Fruit fly (Drosophila melanogaster): ENCODE results near the gene Rpt3.
A peak's percentile ranks its signal among the peaks of the same experiment; 100 is the strongest.

Gene Rpt3

dm6 chrX:11124749-11125508 lies at the start of gene Rpt3 (continued):
- TF ChIP-seq CG11398 (GFP tag; optimal IDR thresholded peaks at IDR 0.05), result no peak
- TF ChIP-seq CG1603 (tag; optimal IDR thresholded peaks at IDR 0.05), result no peak
- TF ChIP-seq ato (GFP tag; IDR thresholded peaks at IDR 0.05; ENCODE audit: partially characterized antibody), result peak; percentile 43; the same call in 1 of the 2 replicates
- TF ChIP-seq Atf6 (GFP tag; IDR thresholded peaks at IDR 0.05), result no peak
- no peak for TF ChIP-seq CG9817 (tag; optimal IDR thresholded peaks at IDR 0.05)
- TF ChIP-seq Abd-B (GFP tag; optimal IDR thresholded peaks at IDR 0.05), result peak; percentile 15
- peak; percentile 49 for TF ChIP-seq CG17186 (GFP tag; optimal IDR thresholded peaks at IDR 0.05)
- TF ChIP-seq CG7963 (GFP tag; IDR thresholded peaks at IDR 0.05; ENCODE audit: partially characterized antibody), result peak; percentile 56
- no peak for TF ChIP-seq CG4730 (GFP tag; IDR thresholded peaks at IDR 0.05)

- TF ChIP-seq peb (GFP tag; IDR thresholded peaks at IDR 0.05) (0 out of 2 replicates have a peak, but pooled peaks have one; percentile 8), Fer1 (GFP tag; optimal IDR thresholded peaks at IDR 0.05) (no peak), fru (optimal IDR thresholded peaks at IDR 0.05) (no peak), CG2889 (GFP tag; IDR thresholded peaks at IDR 0.05) (no peak), CG34224 (GFP tag; IDR thresholded peaks at IDR 0.05; ENCODE audit: partially characterized antibody) (no peak), pnt (GFP tag; optimal IDR thresholded peaks at IDR 0.05) (no peak), stc (GFP tag; IDR thresholded peaks at IDR 0.05) (no peak), CG13894 (tag; optimal IDR thresholded peaks at IDR 0.05) (no peak), Nf-YC (tag; optimal IDR thresholded peaks at IDR 0.05) (no peak), ftz-f1 (GFP tag; optimal IDR thresholded peaks at IDR 0.05) (no peak), CG5245 (GFP tag; optimal IDR thresholded peaks at IDR 0.05) (no peak), sisA (GFP tag; IDR thresholded peaks at IDR 0.05) (peak; percentile 35; the same call in 1 of the 2 replicates), insv (GFP tag; optimal IDR thresholded peaks at IDR 0.05) (no peak), CG9215 (GFP tag; IDR thresholded peaks at IDR 0.05) (no peak; the same call in 1 of the 2 replicates), CG8089 (GFP tag; optimal IDR thresholded peaks at IDR 0.05) (no peak), run (tag; optimal IDR thresholded peaks at IDR 0.05) (no peak), C15 (GFP tag; IDR thresholded peaks at IDR 0.05) (no peak), bab2 (GFP tag; optimal IDR thresholded peaks at IDR 0.05) (no peak), dati (GFP tag; IDR thresholded peaks at IDR 0.05) (no peak), Antp (GFP tag; optimal IDR thresholded peaks at IDR 0.05) (no peak), Fer3 (tag; optimal IDR thresholded peaks at IDR 0.05) (peak; percentile 58), zfh2 (GFP tag; optimal IDR thresholded peaks at IDR 0.05) (no peak), Stat92E (GFP tag; optimal IDR thresholded peaks at IDR 0.05) (no peak), ash1 (GFP tag; optimal IDR thresholded peaks at IDR 0.05) (no peak), jumu (GFP tag; optimal IDR thresholded peaks at IDR 0.05) (no peak), HHEX (GFP tag; optimal IDR thresholded peaks at IDR 0.05) (peak; percentile 27), CG1792 (GFP tag; optimal IDR thresholded peaks at IDR 0.05) (no peak), CG11085 (GFP tag; IDR thresholded peaks at IDR 0.05) (no peak), seq (GFP tag; IDR thresholded peaks at IDR 0.05) (peak; percentile 48; the same call in 1 of the 2 replicates), CG31441 (GFP tag; IDR thresholded peaks at IDR 0.05) (peak; percentile 40; the same call in 1 of the 2 replicates), mam (GFP tag; optimal IDR thresholded peaks at IDR 0.05) (peak; percentile 25), CG2116 (GFP tag; optimal IDR thresholded peaks at IDR 0.05) (no peak), CG30020 (tag; optimal IDR thresholded peaks at IDR 0.05) (no peak), CG9797 (GFP tag; optimal IDR thresholded peaks at IDR 0.05) (no peak), CG33213 (GFP tag; optimal IDR thresholded peaks at IDR 0.05) (no peak), fd64A (GFP tag; optimal IDR thresholded peaks at IDR 0.05) (no peak), crc (GFP tag; optimal IDR thresholded peaks at IDR 0.05) (no peak), CG16815 (GFP tag; optimal IDR thresholded peaks at IDR 0.05) (peak; percentile 11), br (optimal IDR thresholded peaks at IDR 0.05) (no peak), CG3838 (GFP tag; optimal IDR thresholded peaks at IDR 0.05) (no peak), CG9727 (GFP tag; optimal IDR thresholded peaks at IDR 0.05) (peak; percentile 24)
Measured at dm6 chrX:11081242-11081641, 43.7 kb upstream of the Rpt3 start.
